Worm (Caenorhabditis elegans) whole organism, late embryonic: ENCODE results near the gene F11A5.9.

Experiments used
- C38D4.7 ChIP-seq: fragments of 200-800 bp; sonication (Bioruptor generic); optimal IDR thresholded peaks from 2 replicates; lab custom pipeline; 2018; ENCODE audit warnings: mild to moderate bottlenecking, missing genetic modification characterization, moderate library complexity, missing compliant biosample characterization
- K09A11.1 ChIP-seq: sonication (generic microtip); optimal IDR thresholded peaks from 2 replicates; lab custom pipeline; 2017; ENCODE audit warnings: antibody characterized with exemption, mild to moderate bottlenecking, missing genetic modification characterization, missing compliant biosample characterization; ENCODE audit not compliant: insufficient read depth
- T23F11.4 ChIP-seq: fragments of 200-800 bp; sonication (Bioruptor generic); optimal IDR thresholded peaks from 2 replicates; lab custom pipeline; 2018; ENCODE audit warnings: mild to moderate bottlenecking, missing genetic modification characterization, missing compliant biosample characterization
- ahr-1 ChIP-seq: sonication (generic microtip); optimal IDR thresholded peaks from 2 replicates; lab custom pipeline; 2016; ENCODE audit warnings: missing genetic modification characterization, missing compliant biosample characterization
- ama-1 ChIP-seq: fragments of 150-350 bp; optimal IDR thresholded peaks from 2 replicates; lab custom pipeline; 2014
- ceh-14 ChIP-seq: sonication (generic microtip); optimal IDR thresholded peaks from 2 replicates; lab custom pipeline; 2016; ENCODE audit warnings: missing genotype, missing genetic modification characterization, missing compliant biosample characterization
- ceh-19 ChIP-seq: fragments of 200-800 bp; sonication (Bioruptor generic); optimal IDR thresholded peaks from 2 replicates; lab custom pipeline; 2018; ENCODE audit warnings: mild to moderate bottlenecking, missing genetic modification characterization, missing compliant biosample characterization
- ceh-2 ChIP-seq: sonication (generic microtip); optimal IDR thresholded peaks from 2 replicates; lab custom pipeline; 2016; ENCODE audit warnings: missing genotype, missing genetic modification characterization, missing compliant biosample characterization
- ceh-24 ChIP-seq: sonication (generic microtip); optimal IDR thresholded peaks from 2 replicates; lab custom pipeline; 2016; ENCODE audit warnings: mild to moderate bottlenecking, missing genetic modification characterization, missing compliant biosample characterization
- ceh-30 ChIP-seq: fragments of 150-350 bp; optimal IDR thresholded peaks from 2 replicates; lab custom pipeline; 2014; ENCODE audit warnings: missing biosample characterization, missing genetic modification characterization
- ceh-31 ChIP-seq: sonication (generic microtip); optimal IDR thresholded peaks from 2 replicates; lab custom pipeline; 2016; ENCODE audit warnings: missing genetic modification characterization, missing compliant biosample characterization
- ceh-34 ChIP-seq: sonication (generic microtip); optimal IDR thresholded peaks from 2 replicates; lab custom pipeline; 2016; ENCODE audit warnings: mild to moderate bottlenecking, missing genetic modification characterization, missing compliant biosample characterization
- ceh-45 ChIP-seq: fragments of 200-800 bp; sonication (Bioruptor generic); IDR thresholded peaks from 2 replicates; pipeline ENCODE4 v1.3.6; 2022; ENCODE audit warnings: missing genetic modification reagents, missing genetic modification characterization, missing compliant biosample characterization
- ceh-6 ChIP-seq: fragments of 200-800 bp; sonication (Bioruptor generic); optimal IDR thresholded peaks from 2 replicates; lab custom pipeline; 2018; ENCODE audit warnings: mild to moderate bottlenecking, missing genetic modification characterization, missing compliant biosample characterization
- che-1 ChIP-seq: sonication (generic microtip); optimal IDR thresholded peaks from 2 replicates; lab custom pipeline; 2016; ENCODE audit warnings: mild to moderate bottlenecking, missing genetic modification characterization, missing compliant biosample characterization
- dmd-4 ChIP-seq: sonication (generic microtip); optimal IDR thresholded peaks from 2 replicates; lab custom pipeline; 2016; ENCODE audit warnings: borderline replicate concordance, missing genetic modification characterization, missing compliant biosample characterization
- elt-2 ChIP-seq: sonication (generic microtip); optimal IDR thresholded peaks from 2 replicates; lab custom pipeline; 2016; ENCODE audit warnings: missing genetic modification reagents, missing genetic modification characterization, missing compliant biosample characterization
- eyg-1 ChIP-seq: sonication (generic microtip); optimal IDR thresholded peaks from 2 replicates; lab custom pipeline; 2016; ENCODE audit warnings: missing genotype, missing genetic modification characterization, missing compliant biosample characterization
- hlh-13 ChIP-seq: fragments of 200-800 bp; sonication (Bioruptor generic); optimal IDR thresholded peaks from 2 replicates; lab custom pipeline; 2018; ENCODE audit warnings: mild to moderate bottlenecking, missing genetic modification characterization, missing compliant biosample characterization
- hlh-8 ChIP-seq: sonication (generic microtip); optimal IDR thresholded peaks from 2 replicates; lab custom pipeline; 2016; ENCODE audit warnings: missing genotype, missing genetic modification characterization, missing compliant biosample characterization
- lim-6 ChIP-seq: sonication (generic microtip); optimal IDR thresholded peaks from 2 replicates; lab custom pipeline; 2016; ENCODE audit warnings: missing genetic modification characterization, missing compliant biosample characterization
- madf-2 ChIP-seq: sonication (generic microtip); optimal IDR thresholded peaks from 2 replicates; lab custom pipeline; 2017; ENCODE audit warnings: missing genetic modification characterization, missing compliant biosample characterization
- mec-3 ChIP-seq: sonication (generic microtip); optimal IDR thresholded peaks from 2 replicates; lab custom pipeline; 2016; ENCODE audit warnings: borderline replicate concordance, missing genetic modification characterization, missing compliant biosample characterization
- nhr-11 ChIP-seq: fragments of 150-350 bp; optimal IDR thresholded peaks from 2 replicates; lab custom pipeline; 2014; ENCODE audit warnings: missing biosample characterization, missing genetic modification characterization
- pag-3 ChIP-seq: sonication (generic microtip); optimal IDR thresholded peaks from 2 replicates; lab custom pipeline; 2016; ENCODE audit warnings: missing compliant biosample characterization, missing genetic modification characterization, borderline replicate concordance
- pat-9 ChIP-seq: fragments of 200-800 bp; sonication (Bioruptor generic); optimal IDR thresholded peaks from 2 replicates; lab custom pipeline; 2018; ENCODE audit warnings: mild to moderate bottlenecking, missing genetic modification characterization, moderate library complexity, missing compliant biosample characterization
- pax-1 ChIP-seq: fragments of 150-350 bp; optimal IDR thresholded peaks from 2 replicates; lab custom pipeline; 2014; ENCODE audit warnings: missing biosample characterization, missing genetic modification characterization
- pha-2 ChIP-seq: sonication (generic microtip); optimal IDR thresholded peaks from 2 replicates; lab custom pipeline; 2017; ENCODE audit warnings: mild to moderate bottlenecking, missing genetic modification characterization, missing compliant biosample characterization
- ref-2 ChIP-seq: sonication (generic microtip); optimal IDR thresholded peaks from 2 replicates; lab custom pipeline; 2016; ENCODE audit warnings: missing genetic modification characterization, missing compliant biosample characterization
- sox-2 ChIP-seq: fragments of 200-800 bp; sonication (Bioruptor generic); IDR thresholded peaks from 2 replicates; pipeline ENCODE4 v1.3.6; 2022; ENCODE audit warnings: missing genetic modification reagents, missing genetic modification characterization, missing compliant biosample characterization
- syd-9 ChIP-seq: sonication (generic microtip); optimal IDR thresholded peaks from 2 replicates; lab custom pipeline; 2016; ENCODE audit warnings: mild to moderate bottlenecking, missing genetic modification characterization, moderate library complexity, missing compliant biosample characterization
- tbx-2 ChIP-seq: sonication (generic microtip); optimal IDR thresholded peaks from 2 replicates; lab custom pipeline; 2016; ENCODE audit warnings: missing genetic modification characterization, missing compliant biosample characterization
- ttx-3 ChIP-seq: sonication (generic microtip); optimal IDR thresholded peaks from 2 replicates; lab custom pipeline; 2016; ENCODE audit warnings: missing genetic modification reagents, missing genetic modification characterization, missing compliant biosample characterization
- unc-3 ChIP-seq, 2 experiments: fragments of 200-800 bp in 1 of 2; sonication (Bioruptor generic) in 1 of 2; sonication (generic microtip) in 1 of 2; conservative IDR thresholded peaks in 1 of 2; optimal IDR thresholded peaks in 1 of 2; 2 replicates each; pipeline versions ENCODE4 v1.3.6 to Lab custom; 2016 to 2022; ENCODE audit warnings: missing compliant biosample characterization in 2 of 2, missing genetic modification characterization in 2 of 2, missing genetic modification reagents in 1 of 2
- unc-86 ChIP-seq: sonication (generic microtip); optimal IDR thresholded peaks from 2 replicates; lab custom pipeline; 2016; ENCODE audit warnings: missing genetic modification characterization, missing compliant biosample characterization
- zip-5 ChIP-seq: sonication (generic microtip); optimal IDR thresholded peaks from 2 replicates; lab custom pipeline; 2016; ENCODE audit warnings: missing genetic modification characterization, missing compliant biosample characterization

F11A5.9 gene

ce11 chrV:16192114-16192513, 22.6 kb upstream of the F11A5.9 start, which contains the start of gene srh-279:
Gene srh-279, plus strand, starts transcription at chrV:16192414.
- TF ChIP-seq ama-1, result no peak
- no peak for TF ChIP-seq che-1 (tag; lab: Kevin White, UChicago)
- TF ChIP-seq ceh-14 (tag; lab: Kevin White, UChicago), result no peak
- TF ChIP-seq ceh-2 (tag; lab: Kevin White, UChicago), result no peak
- TF ChIP-seq ahr-1 (tag; lab: Kevin White, UChicago), result no peak
- TF ChIP-seq pag-3 (tag; lab: Kevin White, UChicago), result no peak
- no peak for TF ChIP-seq ceh-19 (GFP tag; lab: Kevin White, UChicago)
- no peak for TF ChIP-seq dmd-4 (tag; lab: Kevin White, UChicago)
- no peak for TF ChIP-seq tbx-2 (tag; lab: Kevin White, UChicago)
- TF ChIP-seq hlh-8 (tag; lab: Kevin White, UChicago), result no peak
- TF ChIP-seq pax-1 (tag; lab: Kevin White, UChicago), result no peak
- no peak for TF ChIP-seq ceh-31 (tag; lab: Kevin White, UChicago)
- no peak for TF ChIP-seq unc-86 (tag; lab: Kevin White, UChicago)
- no peak for TF ChIP-seq zip-5 (tag; lab: Kevin White, UChicago)
- no peak for TF ChIP-seq lim-6

- TF ChIP-seq K09A11.1 (tag; lab: Kevin White, UChicago) (no peak), ceh-34 (no peak), dmd-4 (tag; lab: Kevin White, UChicago) (no peak), hlh-8 (tag; lab: Kevin White, UChicago) (no peak), ref-2 (tag; lab: Kevin White, UChicago) (no peak), pat-9 (no peak), syd-9 (tag; lab: Kevin White, UChicago) (no peak)
Observed at ce11 chrV:16194639-16195038, 20.1 kb upstream of the F11A5.9 start, which contains the start of gene rabr-4. Gene rabr-4, plus strand, starts transcription at chrV:16194939.

DNA sequence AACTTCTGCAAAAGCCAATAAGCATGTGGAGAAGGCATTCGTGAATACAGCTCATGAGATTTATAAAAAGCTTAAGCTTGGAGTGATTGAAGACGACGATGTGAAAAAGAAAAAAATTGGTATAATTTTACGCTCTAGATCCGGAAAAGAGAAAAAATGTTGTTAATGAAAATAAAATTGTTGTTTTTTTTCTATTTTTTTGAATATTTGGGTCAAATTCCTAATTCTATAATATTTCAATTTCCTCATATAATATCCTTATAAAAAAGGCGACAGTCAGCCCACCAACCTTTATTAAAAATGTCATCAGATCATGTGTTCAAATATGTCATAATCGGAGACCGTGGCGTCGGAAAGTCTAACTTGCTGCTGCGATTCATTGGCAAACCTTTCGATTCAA, 19.3 kb upstream of the F11A5.9 start, which contains the start of gene rabr-3:
rabr-3 (plus strand) TSS at position 301 of the 400 bp plus-strand sequence.
- TF ChIP-seq hlh-8 (tag; lab: Kevin White, UChicago) (no peak), ceh-30 (no peak), ceh-14 (tag; lab: Kevin White, UChicago) (no peak), ahr-1 (tag; lab: Kevin White, UChicago) (no peak), ama-1 (no peak), sox-2 (GFP tag; lab: Robert Waterston, UW) (no peak), ceh-45 (no peak), elt-2 (tag; lab: Kevin White, UChicago) (no peak), hlh-13 (GFP tag; lab: Kevin White, UChicago) (no peak)

- TF ChIP-seq ceh-24 (no peak), pat-9 (no peak), ceh-14 (tag; lab: Kevin White, UChicago) (no peak), sox-2 (GFP tag; lab: Robert Waterston, UW) (no peak), nhr-11 (no peak), pha-2 (no peak), lim-6 (no peak), elt-2 (tag; lab: Kevin White, UChicago) (no peak), madf-2 (tag; lab: Kevin White, UChicago) (no peak), unc-3 (GFP tag; conservative IDR thresholded peaks at IDR 0.05; lab: Robert Waterston, UW) (no peak), unc-3 (tag; optimal IDR thresholded peaks at IDR 0.05; lab: Kevin White, UChicago) (no peak), ceh-34 (no peak)
Observed at ce11 chrV:16198016-16198415, 16.7 kb upstream of the F11A5.9 start, which contains the start of gene F11A5.5. Gene F11A5.5, plus strand, starts transcription at chrV:16198316.

DNA sequence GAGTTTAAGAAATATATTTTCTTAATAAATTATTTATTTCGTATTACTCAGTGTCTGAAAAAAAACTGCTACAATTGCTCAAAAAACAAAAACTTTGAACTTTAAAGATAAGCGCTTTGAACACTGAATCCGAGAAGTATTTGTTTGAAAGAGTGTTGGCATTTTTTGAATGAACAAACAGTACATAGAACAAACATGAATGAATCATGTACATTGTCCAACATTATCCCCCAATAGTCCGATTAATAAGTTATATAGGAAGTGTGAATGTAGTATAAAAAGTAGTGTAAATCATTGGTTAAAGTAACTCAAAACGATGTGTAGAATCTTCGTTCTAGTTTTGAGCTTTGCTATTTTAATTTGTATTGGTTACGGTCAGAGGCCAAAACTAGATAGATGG, 13.0 kb upstream of the F11A5.9 start, which contains the start of gene F11A5.17:
F11A5.17 (plus strand) TSS at position 301 of the 400 bp plus-strand sequence.
- TF ChIP-seq eyg-1, result no peak
- no peak for TF ChIP-seq mec-3
- TF ChIP-seq C38D4.7 (GFP tag; lab: Kevin White, UChicago), result no peak
- no peak for TF ChIP-seq ceh-19 (GFP tag; lab: Kevin White, UChicago)
- TF ChIP-seq pat-9, result no peak
- TF ChIP-seq T23F11.4 (GFP tag; lab: Kevin White, UChicago), result no peak
- no peak for TF ChIP-seq lim-6
- TF ChIP-seq ama-1, result no peak
- no peak for TF ChIP-seq ttx-3 (tag; lab: Kevin White, UChicago)
- TF ChIP-seq ceh-34, result no peak
- no peak for TF ChIP-seq hlh-13 (GFP tag; lab: Kevin White, UChicago)
- no peak for TF ChIP-seq dmd-4 (tag; lab: Kevin White, UChicago)
- TF ChIP-seq pag-3 (tag; lab: Kevin White, UChicago), result no peak
- no peak for TF ChIP-seq sox-2 (GFP tag; lab: Robert Waterston, UW)
- TF ChIP-seq ceh-6, result no peak
